Worm (Caenorhabditis elegans) whole organism, early embryonic: ENCODE data around the gene gop-3.

Source experiments
- B0310.2 ChIP-seq: sonication (generic microtip); optimal IDR thresholded peaks from 2 replicates; lab custom pipeline; 2016; ENCODE audit warnings: mild to moderate bottlenecking, missing genetic modification characterization, missing compliant biosample characterization
- ama-1 ChIP-seq: fragments of 150-350 bp; optimal IDR thresholded peaks from 2 replicates; lab custom pipeline; 2014
- ceh-13 ChIP-seq: fragments of 200-800 bp; sonication (Bioruptor generic); optimal IDR thresholded peaks from 2 replicates; lab custom pipeline; 2018; ENCODE audit warnings: mild to moderate bottlenecking, missing genetic modification characterization, missing compliant biosample characterization
- ceh-36 ChIP-seq: sonication (generic microtip); optimal IDR thresholded peaks from 2 replicates; lab custom pipeline; 2016; ENCODE audit warnings: missing genetic modification characterization, inconsistent platforms, missing compliant biosample characterization
- ets-7 ChIP-seq: sonication (generic microtip); optimal IDR thresholded peaks from 2 replicates; lab custom pipeline; 2016; ENCODE audit warnings: missing genotype, missing genetic modification characterization, missing compliant biosample characterization
- flt-1 ChIP-seq: fragments of 200-800 bp; sonication (Bioruptor generic); IDR thresholded peaks from 2 replicates; pipeline ENCODE4 v1.3.6; 2022; ENCODE audit warnings: missing genetic modification characterization, missing compliant biosample characterization
- hmbx-1 ChIP-seq: sonication (generic microtip); optimal IDR thresholded peaks from 2 replicates; lab custom pipeline; 2016; ENCODE audit warnings: mild to moderate bottlenecking, missing genetic modification characterization, missing compliant biosample characterization
- hnd-1 ChIP-seq: sonication (generic microtip); optimal IDR thresholded peaks from 2 replicates; lab custom pipeline; 2016; ENCODE audit warnings: missing genetic modification characterization, missing compliant biosample characterization
- pes-1 ChIP-seq: fragments of 200-800 bp; sonication (Bioruptor generic); IDR thresholded peaks from 2 replicates; pipeline ENCODE4 v1.3.6; 2022; ENCODE audit warnings: missing genetic modification reagents, missing genetic modification characterization, missing compliant biosample characterization
- scrt-1 ChIP-seq: fragments of 200-800 bp; sonication (Bioruptor generic); IDR thresholded peaks from 2 replicates; pipeline ENCODE4 v1.3.6; 2022; ENCODE audit warnings: missing genetic modification characterization, missing compliant biosample characterization
- sea-1 ChIP-seq: fragments of 200-800 bp; sonication (Bioruptor generic); conservative IDR thresholded peaks from 2 replicates; pipeline ENCODE4 v1.3.6; 2022; ENCODE audit warnings: missing genetic modification characterization, missing compliant biosample characterization
- tbx-11 ChIP-seq: fragments of 200-800 bp; sonication (Bioruptor generic); IDR thresholded peaks from 2 replicates; pipeline ENCODE4 v1.3.6; 2022; ENCODE audit warnings: missing genetic modification characterization, missing compliant biosample characterization
- tbx-37 ChIP-seq: fragments of 200-800 bp; sonication (Bioruptor generic); conservative IDR thresholded peaks from 2 replicates; pipeline ENCODE4 v1.3.6; 2022; ENCODE audit warnings: missing genetic modification reagents, missing genetic modification characterization, missing compliant biosample characterization
- tra-4 ChIP-seq: sonication (generic microtip); optimal IDR thresholded peaks from 2 replicates; lab custom pipeline; 2017; ENCODE audit warnings: missing genetic modification characterization, missing compliant biosample characterization

DNA sequence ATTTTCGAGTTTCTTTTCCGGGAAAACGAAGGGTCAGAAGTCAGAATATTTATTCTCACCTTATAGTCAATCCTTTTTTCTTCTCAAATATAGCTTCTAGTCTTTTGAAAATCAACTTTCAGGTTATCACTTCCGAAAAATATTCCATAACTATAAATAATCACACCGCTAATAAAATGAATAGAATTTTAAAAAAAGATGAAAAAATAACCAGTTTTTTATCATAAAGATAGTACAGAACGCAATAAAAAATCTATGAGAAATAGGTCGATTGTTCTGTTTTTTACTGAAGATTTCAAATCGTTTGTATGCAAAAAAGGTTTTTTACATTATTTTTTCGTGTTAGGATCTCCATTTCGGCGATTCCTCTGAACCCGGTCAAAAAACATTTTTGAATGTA, 29.7 kb downstream of the gop-3 start:
- TF ChIP-seq tbx-11 (GFP tag; lab: Robert Waterston, UW) (no peak), ama-1 (no peak), pes-1 (GFP tag; lab: Robert Waterston, UW) (no peak), flt-1 (no peak), hnd-1 (tag; lab: Kevin White, UChicago) (no peak), scrt-1 (GFP tag; lab: Robert Waterston, UW) (no peak), B0310.2 (tag; lab: Kevin White, UChicago) (no peak), ets-7 (tag; lab: Kevin White, UChicago) (no peak), sea-1 (GFP tag; lab: Robert Waterston, UW) (no peak), ceh-13 (no peak), ceh-36 (tag; lab: Kevin White, UChicago) (no peak), tra-4 (tag; lab: Kevin White, UChicago) (no peak), tbx-37 (GFP tag; lab: Robert Waterston, UW) (no peak), hmbx-1 (tag; lab: Kevin White, UChicago) (no peak)
